Worm (Caenorhabditis elegans): ENCODE data around the gene mpz-5.

- no peak for TF ChIP-seq fkh-10 (GFP tag; optimal IDR thresholded peaks at IDR 0.05)
- TF ChIP-seq ceh-16 (tag; optimal IDR thresholded peaks at IDR 0.05) = no peak
- no peak for TF ChIP-seq fos-1 (tag; optimal IDR thresholded peaks at IDR 0.05)
- no peak for TF ChIP-seq egl-27 (tag; optimal IDR thresholded peaks at IDR 0.05)
- TF ChIP-seq mdl-1 (tag; optimal IDR thresholded peaks at IDR 0.05) = no peak
- no peak for TF ChIP-seq R02D3.7 (tag; optimal IDR thresholded peaks at IDR 0.05)
Observed at ce11 chrIV:10337286-10337685, 36.3 kb downstream of the mpz-5 start.
